Fruit fly (Drosophila melanogaster) whole organism, embryonic: ENCODE data around the gene CAH7.

Experiments
- Bdp1 ChIP-seq: fragments of 200-800 bp; sonication (Bioruptor generic); optimal IDR thresholded peaks from 3 replicates; lab custom pipeline; 2016; ENCODE audit warnings: missing biosample characterization, missing genetic modification characterization
- CG12942 ChIP-seq: fragments of 200-800 bp; sonication (Bioruptor generic); optimal IDR thresholded peaks from 3 replicates; lab custom pipeline; 2016; ENCODE audit warnings: missing biosample characterization, missing genetic modification characterization
- CG14860 ChIP-seq: fragments of 200-800 bp; sonication (Bioruptor generic); IDR thresholded peaks from 3 replicates; pipeline ENCODE4 v1.3.6; 2022; ENCODE audit warnings: missing biosample characterization, missing genetic modification characterization; ENCODE audit not compliant: partially characterized antibody
- CG15696 ChIP-seq: fragments of 200-800 bp; sonication (Bioruptor generic); optimal IDR thresholded peaks from 2 replicates; lab custom pipeline; 2019; ENCODE audit warnings: missing biosample characterization, mild to moderate bottlenecking, missing genetic modification characterization, moderate library complexity
- CG16813 ChIP-seq: fragments of 200-800 bp; sonication (Bioruptor generic); IDR thresholded peaks from 3 replicates; pipeline ENCODE4 v1.3.6; 2022; ENCODE audit warnings: missing biosample characterization, missing genetic modification characterization; ENCODE audit not compliant: partially characterized antibody
- CG17612 ChIP-seq: fragments of 200-800 bp; sonication (Bioruptor generic); IDR thresholded peaks from 2 replicates; pipeline ENCODE4 v1.3.6; 2022; ENCODE audit warnings: missing biosample characterization, missing genetic modification characterization
- CG18599 ChIP-seq: fragments of 200-800 bp; sonication (Bioruptor generic); optimal IDR thresholded peaks from 3 replicates; lab custom pipeline; 2017; ENCODE audit warnings: missing biosample characterization, missing genetic modification characterization, mild to moderate bottlenecking, moderate library complexity, missing genetic modification reagents
- CG2199 ChIP-seq: fragments of 200-800 bp; sonication (Bioruptor generic); IDR thresholded peaks from 3 replicates; pipeline ENCODE4 v1.3.6; 2022; ENCODE audit warnings: missing biosample characterization, missing genetic modification characterization
- CG3163 ChIP-seq: fragments of 200-800 bp; sonication (Bioruptor generic); optimal IDR thresholded peaks from 3 replicates; lab custom pipeline; 2016; ENCODE audit warnings: missing biosample characterization, missing genetic modification characterization
- CG3281 ChIP-seq: fragments of 200-800 bp; sonication (Bioruptor generic); optimal IDR thresholded peaks from 3 replicates; lab custom pipeline; 2017; ENCODE audit warnings: missing biosample characterization, mild to moderate bottlenecking, missing genetic modification characterization
- CG33213 ChIP-seq: fragments of 200-800 bp; sonication (Bioruptor generic); optimal IDR thresholded peaks from 3 replicates; lab custom pipeline; 2016; ENCODE audit warnings: missing biosample characterization, missing genetic modification characterization
- CG34224 ChIP-seq: fragments of 200-800 bp; sonication (Bioruptor generic); IDR thresholded peaks from 3 replicates; pipeline ENCODE4 v1.3.6; 2022; ENCODE audit warnings: missing biosample characterization, missing genetic modification characterization; ENCODE audit not compliant: partially characterized antibody
- CG5953 ChIP-seq: fragments of 200-800 bp; sonication (Bioruptor generic); IDR thresholded peaks from 2 replicates; pipeline ENCODE4 v1.3.6; 2022; ENCODE audit warnings: missing biosample characterization, missing genetic modification characterization
- CG6791 ChIP-seq: fragments of 200-800 bp; sonication (Bioruptor generic); IDR thresholded peaks from 3 replicates; pipeline ENCODE4 v1.3.6; 2022; ENCODE audit warnings: missing biosample characterization, missing genetic modification characterization; ENCODE audit not compliant: partially characterized antibody
- CG6813 ChIP-seq: fragments of 200-800 bp; sonication (Bioruptor generic); optimal IDR thresholded peaks from 2 replicates; lab custom pipeline; 2017; ENCODE audit warnings: missing biosample characterization, missing genetic modification characterization, mild to moderate bottlenecking, moderate library complexity, missing genetic modification reagents
- CG6854 ChIP-seq: fragments of 200-800 bp; sonication (Bioruptor generic); optimal IDR thresholded peaks from 3 replicates; lab custom pipeline; 2017; ENCODE audit warnings: missing biosample characterization, mild to moderate bottlenecking, missing genetic modification characterization
- CG7372 ChIP-seq: fragments of 200-800 bp; sonication (Bioruptor generic); IDR thresholded peaks from 2 replicates; pipeline ENCODE4 v1.3.6; 2022; ENCODE audit warnings: missing biosample characterization, missing genetic modification characterization
- CG7928 ChIP-seq: fragments of 200-800 bp; sonication (Bioruptor generic); optimal IDR thresholded peaks from 2 replicates; lab custom pipeline; 2017; ENCODE audit warnings: missing biosample characterization, mild to moderate bottlenecking, missing genetic modification characterization
- CG8281 ChIP-seq: fragments of 200-800 bp; sonication (Bioruptor generic); optimal IDR thresholded peaks from 2 replicates; lab custom pipeline; 2018; ENCODE audit warnings: missing biosample characterization, mild to moderate bottlenecking, missing genetic modification characterization, moderate library complexity
- CG9609 ChIP-seq: fragments of 200-800 bp; sonication (Bioruptor generic); optimal IDR thresholded peaks from 3 replicates; lab custom pipeline; 2016; ENCODE audit warnings: missing biosample characterization, missing genetic modification characterization
- CG9797 ChIP-seq: fragments of 200-800 bp; sonication (Bioruptor generic); optimal IDR thresholded peaks from 3 replicates; lab custom pipeline; 2018; ENCODE audit warnings: missing biosample characterization, mild to moderate bottlenecking, missing genetic modification characterization
- CTCF ChIP-seq: fragments of 200-800 bp; sonication (Bioruptor generic); optimal IDR thresholded peaks from 2 replicates; lab custom pipeline; 2017; ENCODE audit warnings: missing biosample characterization, mild to moderate bottlenecking, missing genetic modification characterization, moderate library complexity
- Chrac-16 ChIP-seq: fragments of 200-800 bp; sonication (Bioruptor generic); optimal IDR thresholded peaks from 3 replicates; lab custom pipeline; 2016; ENCODE audit warnings: missing biosample characterization, missing genetic modification characterization
- E2f1 ChIP-seq: fragments of 200-800 bp; sonication (Bioruptor generic); IDR thresholded peaks from 2 replicates; pipeline ENCODE4 v1.3.6; 2022; ENCODE audit warnings: missing biosample characterization, missing genetic modification characterization
- Fer1 ChIP-seq: fragments of 200-800 bp; sonication (Bioruptor generic); optimal IDR thresholded peaks from 2 replicates; lab custom pipeline; 2017; ENCODE audit warnings: missing biosample characterization, mild to moderate bottlenecking, missing genetic modification characterization
- HLHmδ ChIP-seq: fragments of 200-800 bp; sonication (Bioruptor generic); optimal IDR thresholded peaks from 2 replicates; lab custom pipeline; 2018; ENCODE audit warnings: missing biosample characterization, mild to moderate bottlenecking, missing genetic modification characterization, moderate library complexity
- Hr39 ChIP-seq: fragments of >200 bp; optimal IDR thresholded peaks from 2 replicates; lab custom pipeline; 2017
- Mes4 ChIP-seq: fragments of 200-800 bp; sonication (Bioruptor generic); optimal IDR thresholded peaks from 2 replicates; lab custom pipeline; 2016; ENCODE audit warnings: missing biosample characterization, missing genetic modification characterization
- Oli ChIP-seq: fragments of 200-800 bp; sonication (Bioruptor generic); optimal IDR thresholded peaks from 2 replicates; lab custom pipeline; 2018; ENCODE audit warnings: missing biosample characterization, mild to moderate bottlenecking, missing genetic modification characterization, moderate library complexity
- Pdp1 ChIP-seq, 2 experiments: fragments of 200-800 bp; sonication (Bioruptor generic); optimal IDR thresholded peaks; 3 replicates each; lab custom pipeline; 2016; ENCODE audit warnings: missing biosample characterization in 2 of 2, missing genetic modification characterization in 2 of 2, mild to moderate bottlenecking in 1 of 2, moderate library complexity in 1 of 2
- Trl ChIP-seq, 3 experiments: fragments of >200 bp in 2 of 3; fragments of 200-800 bp in 1 of 3; sonication (Bioruptor generic) in 1 of 3; optimal IDR thresholded peaks; 2 replicates in 1 of 3; 3 replicates in 2 of 3; lab custom pipeline; 2016 to 2017; ENCODE audit warnings: missing biosample characterization in 1 of 3, missing genetic modification characterization in 1 of 3
- Usf ChIP-seq: fragments of 200-800 bp; sonication (Bioruptor generic); optimal IDR thresholded peaks from 2 replicates; lab custom pipeline; 2017; ENCODE audit warnings: missing genotype, missing biosample characterization, missing genetic modification characterization
- ab ChIP-seq: fragments of 200-800 bp; sonication (Bioruptor generic); optimal IDR thresholded peaks from 2 replicates; lab custom pipeline; 2016; ENCODE audit warnings: missing biosample characterization, missing genetic modification characterization
- ara ChIP-seq: fragments of 200-800 bp; sonication (Bioruptor generic); IDR thresholded peaks from 2 replicates; pipeline ENCODE4 v1.3.6; 2022; ENCODE audit warnings: missing biosample characterization, missing genetic modification characterization
- corto ChIP-seq: fragments of 200-800 bp; sonication (Bioruptor generic); optimal IDR thresholded peaks from 2 replicates; lab custom pipeline; 2016; ENCODE audit warnings: missing biosample characterization, mild to moderate bottlenecking, missing genetic modification characterization, moderate library complexity
- crp ChIP-seq, 2 experiments: fragments of 200-800 bp; sonication (Bioruptor generic); optimal IDR thresholded peaks; 2 replicates in 1 of 2; 3 replicates in 1 of 2; lab custom pipeline; 2017; ENCODE audit warnings: missing biosample characterization in 2 of 2, missing genetic modification characterization in 2 of 2, mild to moderate bottlenecking in 1 of 2, moderate library complexity in 1 of 2
- cwo ChIP-seq: fragments of 200-800 bp; sonication (Bioruptor generic); optimal IDR thresholded peaks from 3 replicates; lab custom pipeline; 2017; ENCODE audit warnings: missing biosample characterization, missing genetic modification characterization, mild to moderate bottlenecking, moderate library complexity, missing genetic modification reagents
- dmrt11E ChIP-seq: fragments of 200-800 bp; sonication (Bioruptor generic); optimal IDR thresholded peaks from 3 replicates; lab custom pipeline; 2018; ENCODE audit warnings: missing biosample characterization, mild to moderate bottlenecking, missing genetic modification characterization, moderate library complexity
- ewg ChIP-seq: fragments of 200-800 bp; sonication (Bioruptor generic); optimal IDR thresholded peaks from 3 replicates; lab custom pipeline; 2017; ENCODE audit warnings: mild to moderate bottlenecking, missing biosample characterization, missing genetic modification reagents, missing genetic modification characterization
- fru ChIP-seq: fragments of >200 bp; optimal IDR thresholded peaks from 2 replicates; lab custom pipeline; 2017
- grau ChIP-seq: fragments of 200-800 bp; optimal IDR thresholded peaks from 3 replicates; lab custom pipeline; 2019; ENCODE audit warnings: missing biosample characterization, mild to moderate bottlenecking, missing genetic modification characterization, moderate library complexity
- grn ChIP-seq: fragments of 200-800 bp; sonication (Bioruptor generic); optimal IDR thresholded peaks from 3 replicates; lab custom pipeline; 2017; ENCODE audit warnings: missing biosample characterization, missing genetic modification characterization
- gro ChIP-seq: fragments of 200-800 bp; sonication (Bioruptor generic); optimal IDR thresholded peaks from 2 replicates; lab custom pipeline; 2016; ENCODE audit warnings: missing biosample characterization, missing genetic modification characterization
- gsb ChIP-seq: fragments of 200-800 bp; sonication (Bioruptor generic); IDR thresholded peaks from 2 replicates; pipeline ENCODE4 v1.3.6; 2022; ENCODE audit warnings: missing biosample characterization, missing genetic modification characterization
- her ChIP-seq: fragments of 200-800 bp; sonication (Bioruptor generic); optimal IDR thresholded peaks from 2 replicates; lab custom pipeline; 2016; ENCODE audit warnings: missing biosample characterization, missing genetic modification characterization
- lov ChIP-seq, 2 experiments: fragments of 200-800 bp in 1 of 2; fragments of >200 bp in 1 of 2; sonication (Bioruptor generic) in 1 of 2; IDR thresholded peaks in 1 of 2; optimal IDR thresholded peaks in 1 of 2; 2 replicates in 1 of 2; 3 replicates in 1 of 2; pipeline versions ENCODE4 v1.3.6 to Lab custom; 2017 to 2022; ENCODE audit warnings: missing biosample characterization in 1 of 2, missing genetic modification characterization in 1 of 2
- run ChIP-seq: fragments of 200-800 bp; sonication (Bioruptor generic); optimal IDR thresholded peaks from 3 replicates; lab custom pipeline; 2018; ENCODE audit warnings: missing biosample characterization, mild to moderate bottlenecking, missing genetic modification characterization
- unpg ChIP-seq: fragments of 200-800 bp; sonication (Bioruptor generic); optimal IDR thresholded peaks from 3 replicates; lab custom pipeline; 2018; ENCODE audit warnings: missing biosample characterization, mild to moderate bottlenecking, missing genetic modification characterization, moderate library complexity
- zen2 ChIP-seq: fragments of 200-800 bp; sonication (Bioruptor generic); IDR thresholded peaks from 3 replicates; pipeline ENCODE4 v1.3.6; 2022; ENCODE audit warnings: missing biosample characterization, missing genetic modification characterization; ENCODE audit not compliant: partially characterized antibody

CAH7 gene

dm6 chr3R:10100498-10101196, 11.4 kb upstream of the CAH7 start (continued):
- TF ChIP-seq CG16813 = no peak
- TF ChIP-seq CG3163 (GFP tag; lab: Kevin White, UChicago) = no peak
- TF ChIP-seq fru = no peak
- no peak for TF ChIP-seq cwo
- no peak for TF ChIP-seq ab (GFP tag; lab: Kevin White, UChicago)
- TF ChIP-seq CTCF (GFP tag; lab: Kevin White, UChicago) = peak; percentile 99
- peak; percentile 65 for TF ChIP-seq Fer1 (GFP tag; lab: Kevin White, UChicago)
- TF ChIP-seq CG6854 (GFP tag; lab: Kevin White, UChicago) = no peak
- peak; percentile 36 for TF ChIP-seq grau
- TF ChIP-seq grn (GFP tag; lab: Kevin White, UChicago) = no peak
- peak; percentile 53 for TF ChIP-seq CG18599 (GFP tag; lab: Kevin White, UChicago)
- no peak for TF ChIP-seq CG7928 (GFP tag; lab: Kevin White, UChicago)
- TF ChIP-seq ewg = no peak
- no peak for TF ChIP-seq CG9797 (GFP tag; lab: Kevin White, UChicago)
- TF ChIP-seq CG8281 (tag; lab: Kevin White, UChicago) = no peak
- TF ChIP-seq CG14860 (GFP tag; lab: Robert Waterston, UW) = no peak
- TF ChIP-seq gsb = no peak
- no peak for TF ChIP-seq Oli (tag; lab: Kevin White, UChicago)
- TF ChIP-seq lov (optimal IDR thresholded peaks at IDR 0.05; lab: Kevin White, UChicago) = no peak
- TF ChIP-seq lov (GFP tag; IDR thresholded peaks at IDR 0.05; lab: Robert Waterston, UW) = no peak
- no peak for TF ChIP-seq CG15696 (tag; lab: Kevin White, UChicago)
- TF ChIP-seq CG6791 (GFP tag; lab: Robert Waterston, UW) = no peak
- no peak for TF ChIP-seq CG9609 (GFP tag; lab: Kevin White, UChicago)
- peak; percentile 15 for TF ChIP-seq HLHmδ
- TF ChIP-seq CG7372 (GFP tag; lab: Robert Waterston, UW) = no peak
- no peak for TF ChIP-seq CG34224 (GFP tag; lab: Robert Waterston, UW)
- TF ChIP-seq zen2 (GFP tag; lab: Robert Waterston, UW) = no peak
- TF ChIP-seq Pdp1 (GFP tag; optimal IDR thresholded peaks at IDR 0.05; lab: Kevin White, UChicago) = peak; percentile 13 to 19
- TF ChIP-seq ara (GFP tag; lab: Robert Waterston, UW) = 0 out of 2 replicates have a peak, but pooled peaks have one; percentile 7
- no peak for TF ChIP-seq Bdp1 (GFP tag; lab: Kevin White, UChicago)
- TF ChIP-seq crp (GFP tag; optimal IDR thresholded peaks at IDR 0.05; lab: Kevin White, UChicago) = no peak
- TF ChIP-seq CG17612 (GFP tag; lab: Robert Waterston, UW) = peak; percentile 64; the same call in 1 of the 2 replicates
- peak; percentile 90; the same call in 2 of the 3 replicates for TF ChIP-seq CG2199 (GFP tag; lab: Robert Waterston, UW)
- no peak for TF ChIP-seq Hr39 (lab: Kevin White, UChicago)
- no peak for TF ChIP-seq Trl (optimal IDR thresholded peaks at IDR 0.05; lab: Kevin White, UChicago)
- TF ChIP-seq Trl (GFP tag; optimal IDR thresholded peaks at IDR 0.05; lab: Kevin White, UChicago) = peak; percentile 52
- peak; percentile 9 for TF ChIP-seq CG12942 (GFP tag; lab: Kevin White, UChicago)
- 0 out of 2 replicates have a peak, but pooled peaks have one; percentile 28 for TF ChIP-seq E2f1
- TF ChIP-seq CG33213 (GFP tag; lab: Kevin White, UChicago) = no peak
- TF ChIP-seq CG5953 (GFP tag; lab: Robert Waterston, UW) = peak; percentile 38; the same call in 1 of the 2 replicates
- TF ChIP-seq CG3281 (GFP tag; lab: Kevin White, UChicago) = no peak
- TF ChIP-seq CG6813 (GFP tag; lab: Kevin White, UChicago) = no peak
- TF ChIP-seq gro (GFP tag; lab: Kevin White, UChicago) = peak; percentile 60
- TF ChIP-seq unpg = no peak
- TF ChIP-seq Usf (GFP tag; lab: Kevin White, UChicago) = no peak
- no peak for TF ChIP-seq Mes4 (GFP tag; lab: Kevin White, UChicago)
- TF ChIP-seq her = no peak
- no peak for TF ChIP-seq Chrac-16 (GFP tag; lab: Kevin White, UChicago)
- no peak for TF ChIP-seq run (tag; lab: Kevin White, UChicago)
- no peak for TF ChIP-seq dmrt11E (tag; lab: Kevin White, UChicago)
- TF ChIP-seq corto (GFP tag; lab: Kevin White, UChicago) = no peak
